Worm (Caenorhabditis elegans) whole organism, L4 larva: ENCODE data around the gene ZK688.10.

Experiments
- D1046.2 ChIP-seq: fragments of 200-800 bp; sonication (Bioruptor generic); IDR thresholded peaks from 2 replicates; pipeline ENCODE4 v1.3.6; 2022; ENCODE audit warnings: missing genetic modification characterization, missing compliant biosample characterization
- F37D6.2 ChIP-seq: sonication (generic microtip); optimal IDR thresholded peaks from 2 replicates; lab custom pipeline; 2016; ENCODE audit warnings: mild to moderate bottlenecking, missing genetic modification characterization, missing compliant biosample characterization
- ama-1 ChIP-seq: fragments of 150-350 bp; optimal IDR thresholded peaks from 2 replicates; lab custom pipeline; 2014; ENCODE audit warnings: inconsistent platforms, mixed read lengths
- ceh-20 ChIP-seq: fragments of 200-800 bp; sonication (Bioruptor generic); IDR thresholded peaks from 2 replicates; pipeline ENCODE4 v1.3.6; 2022; ENCODE audit warnings: missing genetic modification reagents, missing genetic modification characterization, missing compliant biosample characterization
- ceh-82 ChIP-seq: sonication (generic microtip); optimal IDR thresholded peaks from 2 replicates; lab custom pipeline; 2017; ENCODE audit warnings: missing biosample characterization, missing genetic modification characterization
- gei-8 ChIP-seq: fragments of 200-800 bp; sonication (Bioruptor generic); optimal IDR thresholded peaks from 2 replicates; lab custom pipeline; 2018; ENCODE audit warnings: mild to moderate bottlenecking, missing genetic modification characterization, missing compliant biosample characterization
- jun-1 ChIP-seq: fragments of 150-350 bp; optimal IDR thresholded peaks from 2 replicates; lab custom pipeline; 2014; ENCODE audit warnings: missing biosample characterization, missing genetic modification reagents, missing genetic modification characterization

- no peak for TF ChIP-seq ceh-20
- TF ChIP-seq D1046.2: no peak
- TF ChIP-seq gei-8 (GFP tag; lab: Kevin White, UChicago): no peak
- no peak for TF ChIP-seq ama-1
- no peak for TF ChIP-seq F37D6.2
- no peak for TF ChIP-seq jun-1 (tag; lab: Kevin White, UChicago)
- no peak for TF ChIP-seq ceh-82 (tag; lab: Kevin White, UChicago)
These were observed 48.7 kb downstream of the ZK688.10 start for ce11 chrIII:7848173-7848572.
